Worm (Caenorhabditis elegans): ENCODE measurements around the gene F13E6.2.

Gene F13E6.2

DNA sequence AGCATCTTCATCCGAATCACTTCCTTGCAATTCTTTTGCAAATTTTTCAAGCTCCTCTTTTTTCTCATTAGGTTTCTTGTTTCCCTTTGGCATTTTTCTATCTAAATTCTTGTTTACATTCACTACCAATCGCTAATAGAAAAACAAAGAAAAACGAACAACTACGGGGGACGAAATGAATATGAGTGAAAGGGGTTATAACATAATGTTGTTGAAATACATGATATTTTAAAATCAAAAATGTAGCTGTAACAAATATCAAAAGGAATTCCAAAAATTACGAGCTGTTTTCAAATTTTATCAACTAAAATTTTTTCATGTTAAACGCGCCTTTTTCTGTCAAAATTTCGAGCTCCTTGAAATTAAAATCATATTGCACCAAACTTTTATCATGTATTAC is 2.9 kb upstream of the F13E6.2 start, which contains the start of gene F13E6.1:
F13E6.1 (minus strand) TSS at position 101 of the 400 bp plus-strand sequence.
- TF ChIP-seq nhr-77 (tag; optimal IDR thresholded peaks at IDR 0.05): no peak
- TF ChIP-seq mab-5 (tag; optimal IDR thresholded peaks at IDR 0.05): no peak
- TF ChIP-seq peb-1 (tag; optimal IDR thresholded peaks at IDR 0.05): no peak
- TF ChIP-seq lsy-2 (tag; optimal IDR thresholded peaks at IDR 0.05): no peak

DNA sequence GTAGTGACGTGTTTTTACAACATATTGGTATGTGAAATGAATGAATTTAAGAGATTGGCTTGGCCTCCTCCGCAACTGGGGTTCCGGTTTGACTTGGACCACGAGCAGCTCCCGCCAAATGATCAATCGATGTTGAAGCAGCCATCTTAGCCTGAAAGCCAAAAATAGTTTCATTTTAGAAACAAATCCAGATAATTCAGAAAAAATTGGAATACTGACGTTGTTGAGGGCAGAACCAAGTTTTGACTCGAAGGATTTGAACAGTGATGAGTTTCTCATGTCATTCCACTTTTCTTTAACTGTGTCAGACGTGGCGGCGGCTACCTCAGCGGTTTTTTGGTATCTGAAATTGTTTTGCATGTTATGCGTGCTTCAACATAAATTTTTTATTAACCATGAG is 1.9 kb upstream of the F13E6.2 start:
- TF ChIP-seq F13H6.1 (tag; optimal IDR thresholded peaks at IDR 0.05) (no peak), Y55F3AM.14 (GFP tag; optimal IDR thresholded peaks at IDR 0.05) (no peak)

DNA sequence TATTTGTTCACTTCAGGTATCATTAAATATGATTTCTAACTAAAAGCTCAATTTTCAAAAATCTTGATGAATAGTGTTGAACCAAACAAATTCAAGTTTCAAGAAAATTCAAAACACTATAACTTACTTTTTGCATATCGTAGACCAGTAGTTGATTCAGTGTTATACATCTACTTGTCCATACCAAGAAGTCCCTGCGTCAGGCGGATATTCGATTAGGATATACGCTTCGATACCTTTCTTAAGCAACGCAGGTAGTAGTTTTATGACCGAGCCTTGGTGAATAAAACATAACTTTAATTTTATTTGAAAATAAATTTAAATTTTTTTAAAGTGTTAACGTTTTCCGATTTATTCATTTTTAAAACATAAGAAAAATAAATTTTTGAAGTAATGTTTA is 1.3 kb upstream of the F13E6.2 start:
- TF ChIP-seq unc-55 (GFP tag; optimal IDR thresholded peaks at IDR 0.05) (no peak), sem-4 (tag; optimal IDR thresholded peaks at IDR 0.05) (no peak), lin-13 (GFP tag; optimal IDR thresholded peaks at IDR 0.05) (peak; percentile 14), R02D3.7 (tag; optimal IDR thresholded peaks at IDR 0.05) (no peak), lsy-2 (tag; optimal IDR thresholded peaks at IDR 0.05) (peak in 1 of 2 experiments; percentile 20), nhr-11 (tag; optimal IDR thresholded peaks at IDR 0.05) (no peak), lin-39 (tag; optimal IDR thresholded peaks at IDR 0.05) (no peak), ceh-82 (tag; optimal IDR thresholded peaks at IDR 0.05) (no peak), snpc-4 (tag; optimal IDR thresholded peaks at IDR 0.05) (no peak)

ce11 chrX:10670198-10670597 is 3.9 kb downstream of the F13E6.2 start:
- no peak for TF ChIP-seq lin-13 (GFP tag; optimal IDR thresholded peaks at IDR 0.05)

- TF ChIP-seq lsy-2 (tag; optimal IDR thresholded peaks at IDR 0.05): peak in 1 of 2 experiments; percentile 38
- peak; percentile 58 for TF ChIP-seq gmeb-1 (tag; optimal IDR thresholded peaks at IDR 0.05)
- no peak for TF ChIP-seq sem-4 (tag; optimal IDR thresholded peaks at IDR 0.05)
- no peak for TF ChIP-seq aly-2 (tag; optimal IDR thresholded peaks at IDR 0.05)
- peak; percentile 10 for TF ChIP-seq lin-13 (GFP tag; optimal IDR thresholded peaks at IDR 0.05)
- TF ChIP-seq fos-1 (tag; optimal IDR thresholded peaks at IDR 0.05): no peak
- peak; percentile 13 for TF ChIP-seq dmd-4 (tag; optimal IDR thresholded peaks at IDR 0.05)
- TF ChIP-seq nhr-129 (tag; optimal IDR thresholded peaks at IDR 0.05): peak; percentile 12
- no peak for TF ChIP-seq mbf-1 (tag; optimal IDR thresholded peaks at IDR 0.05)
- no peak for TF ChIP-seq mab-5 (tag; optimal IDR thresholded peaks at IDR 0.05)
- TF ChIP-seq peb-1 (tag; optimal IDR thresholded peaks at IDR 0.05): no peak
- peak; percentile 78 for TF ChIP-seq nhr-21 (tag; optimal IDR thresholded peaks at IDR 0.05)
- TF ChIP-seq sma-9 (GFP tag; optimal IDR thresholded peaks at IDR 0.05): peak; percentile 21
- no peak for TF ChIP-seq sma-9 (tag; optimal IDR thresholded peaks at IDR 0.05)
- no peak for TF ChIP-seq elt-3 (tag; optimal IDR thresholded peaks at IDR 0.05)
- no peak for TF ChIP-seq Y55F3AM.14 (GFP tag; optimal IDR thresholded peaks at IDR 0.05)
- TF ChIP-seq C34F6.9 (tag; optimal IDR thresholded peaks at IDR 0.05): no peak
- peak; percentile 20 for TF ChIP-seq ceh-16 (tag; optimal IDR thresholded peaks at IDR 0.05)
- TF ChIP-seq nhr-6 (tag; optimal IDR thresholded peaks at IDR 0.05): no peak
- TF ChIP-seq ztf-11 (tag; optimal IDR thresholded peaks at IDR 0.05): no peak
- TF ChIP-seq unc-55 (GFP tag; optimal IDR thresholded peaks at IDR 0.05): no peak
- TF ChIP-seq sma-3 (GFP tag; optimal IDR thresholded peaks at IDR 0.05): peak; percentile 56
- peak; percentile 32 for TF ChIP-seq nhr-25 (tag; optimal IDR thresholded peaks at IDR 0.05)
These were observed 6.4 kb downstream of the F13E6.2 start for ce11 chrX:10667424-10668291.

- TF ChIP-seq crh-2 (tag; optimal IDR thresholded peaks at IDR 0.05) (no peak), fos-1 (tag; optimal IDR thresholded peaks at IDR 0.05) (peak; percentile 6)
These were observed 7.2 kb downstream of the F13E6.2 start for ce11 chrX:10666871-10667270.
